Worm (Caenorhabditis elegans) whole organism, L3 larva: ENCODE results near the gene col-138.

Source experiments
- R02D3.7 ChIP-seq: fragments of 150-350 bp; optimal IDR thresholded peaks from 2 replicates; lab custom pipeline; 2014; ENCODE audit warnings: missing biosample characterization, missing genetic modification characterization
- ZK546.5 ChIP-seq: sonication (generic microtip); optimal IDR thresholded peaks from 2 replicates; lab custom pipeline; 2017; ENCODE audit warnings: missing biosample characterization, missing genetic modification characterization
- aly-2 ChIP-seq: fragments of 150-350 bp; optimal IDR thresholded peaks from 2 replicates; lab custom pipeline; 2014; ENCODE audit warnings: missing biosample characterization, missing genetic modification characterization
- ama-1 ChIP-seq: fragments of 150-350 bp; optimal IDR thresholded peaks from 2 replicates; lab custom pipeline; 2018
- ceh-16 ChIP-seq: sonication (generic microtip); optimal IDR thresholded peaks from 2 replicates; lab custom pipeline; 2017; ENCODE audit warnings: missing biosample characterization, missing genetic modification characterization
- ceh-28 ChIP-seq: fragments of 150-350 bp; optimal IDR thresholded peaks from 2 replicates; lab custom pipeline; 2014; ENCODE audit warnings: missing biosample characterization, missing genetic modification reagents, missing genetic modification characterization
- ceh-9 ChIP-seq: sonication (generic microtip); optimal IDR thresholded peaks from 2 replicates; lab custom pipeline; 2018; ENCODE audit warnings: missing biosample characterization, missing genetic modification characterization
- daf-12 ChIP-seq: fragments of 150-350 bp; optimal IDR thresholded peaks from 2 replicates; lab custom pipeline; 2014; ENCODE audit warnings: missing biosample characterization, missing genetic modification reagents, missing genetic modification characterization
- egl-27 ChIP-seq: sonication (generic microtip); optimal IDR thresholded peaks from 4 replicates; lab custom pipeline; 2017; ENCODE audit warnings: missing biosample characterization, missing genetic modification reagents, missing genetic modification characterization
- egl-5 ChIP-seq: fragments of 150-350 bp; optimal IDR thresholded peaks from 2 replicates; lab custom pipeline; 2017; ENCODE audit warnings: missing biosample characterization, missing genetic modification reagents, missing genetic modification characterization, inconsistent platforms
- elt-1 ChIP-seq: fragments of 150-350 bp; optimal IDR thresholded peaks from 2 replicates; lab custom pipeline; 2014; ENCODE audit warnings: missing biosample characterization, missing genetic modification characterization
- elt-2 ChIP-seq: sonication (generic microtip); optimal IDR thresholded peaks from 2 replicates; lab custom pipeline; 2016; ENCODE audit warnings: missing genetic modification reagents, mild to moderate bottlenecking, missing genetic modification characterization, missing compliant biosample characterization
- elt-3 ChIP-seq, 3 experiments: fragments of 150-350 bp in 1 of 3; sonication (generic microtip) in 2 of 3; optimal IDR thresholded peaks; 2 replicates in 2 of 3; 4 replicates in 1 of 3; lab custom pipeline; 2014 to 2017; ENCODE audit warnings: missing biosample characterization in 3 of 3, missing genetic modification characterization in 3 of 3
- fkh-10 ChIP-seq: sonication (generic microtip); optimal IDR thresholded peaks from 2 replicates; lab custom pipeline; 2017; ENCODE audit warnings: missing biosample characterization, missing genetic modification reagents, missing genetic modification characterization
- fkh-2 ChIP-seq: fragments of 150-350 bp; optimal IDR thresholded peaks from 2 replicates; lab custom pipeline; 2014; ENCODE audit warnings: missing biosample characterization, missing genetic modification reagents, missing genetic modification characterization
- fos-1 ChIP-seq: fragments of 150-350 bp; optimal IDR thresholded peaks from 2 replicates; lab custom pipeline; 2014; ENCODE audit warnings: missing biosample characterization, missing genetic modification characterization
- hmg-11 ChIP-seq: sonication (generic microtip); optimal IDR thresholded peaks from 2 replicates; lab custom pipeline; 2016; ENCODE audit warnings: missing genetic modification characterization, missing compliant biosample characterization
- jun-1 ChIP-seq: fragments of 150-350 bp; optimal IDR thresholded peaks from 2 replicates; lab custom pipeline; 2014; ENCODE audit warnings: missing biosample characterization, missing genetic modification reagents, missing genetic modification characterization
- lin-15B ChIP-seq: fragments of 150-350 bp; optimal IDR thresholded peaks from 2 replicates; lab custom pipeline; 2014; ENCODE audit warnings: missing biosample characterization, missing genetic modification characterization
- lin-39 ChIP-seq: fragments of 150-350 bp; optimal IDR thresholded peaks from 2 replicates; lab custom pipeline; 2018; ENCODE audit warnings: missing biosample characterization, missing genetic modification reagents, missing genetic modification characterization
- lsy-12 ChIP-seq: sonication (generic microtip); optimal IDR thresholded peaks from 2 replicates; lab custom pipeline; 2016; ENCODE audit warnings: mild to moderate bottlenecking, missing genetic modification characterization, missing compliant biosample characterization
- mdl-1 ChIP-seq: fragments of 150-350 bp; optimal IDR thresholded peaks from 2 replicates; lab custom pipeline; 2014; ENCODE audit warnings: missing biosample characterization, missing genetic modification characterization
- nfya-1 ChIP-seq: sonication (generic microtip); optimal IDR thresholded peaks from 2 replicates; lab custom pipeline; 2017; ENCODE audit warnings: missing genetic modification characterization, mild to moderate bottlenecking, missing compliant biosample characterization, antibody characterized with exemption, moderate library complexity; ENCODE audit not compliant: insufficient read depth
- nhr-11 ChIP-seq: fragments of 150-350 bp; optimal IDR thresholded peaks from 2 replicates; lab custom pipeline; 2014; ENCODE audit warnings: missing biosample characterization, missing genetic modification characterization
- nhr-12 ChIP-seq: fragments of 150-350 bp; optimal IDR thresholded peaks from 2 replicates; lab custom pipeline; 2014; ENCODE audit warnings: missing biosample characterization, missing genetic modification characterization
- nhr-23 ChIP-seq: fragments of 150-350 bp; optimal IDR thresholded peaks from 2 replicates; lab custom pipeline; 2014; ENCODE audit warnings: missing biosample characterization, missing genetic modification reagents, missing genetic modification characterization
- nhr-25 ChIP-seq: sonication (generic microtip); optimal IDR thresholded peaks from 2 replicates; lab custom pipeline; 2017; ENCODE audit warnings: missing biosample characterization, missing genetic modification characterization
- nhr-28 ChIP-seq: fragments of 150-350 bp; optimal IDR thresholded peaks from 2 replicates; lab custom pipeline; 2014; ENCODE audit warnings: missing biosample characterization, missing genetic modification characterization
- nhr-43 ChIP-seq: sonication (generic microtip); optimal IDR thresholded peaks from 2 replicates; lab custom pipeline; 2016; ENCODE audit warnings: mild to moderate bottlenecking, missing genetic modification characterization, missing compliant biosample characterization; ENCODE audit not compliant: poor library complexity, severe bottlenecking
- nhr-67 ChIP-seq: fragments of 150-350 bp; optimal IDR thresholded peaks from 2 replicates; lab custom pipeline; 2014; ENCODE audit warnings: missing biosample characterization, missing genetic modification characterization
- nhr-76 ChIP-seq: fragments of 150-350 bp; sonication (generic microtip); optimal IDR thresholded peaks from 5 replicates; lab custom pipeline; 2014; ENCODE audit warnings: missing biosample characterization, missing genetic modification characterization
- nhr-77 ChIP-seq: fragments of 150-350 bp; optimal IDR thresholded peaks from 2 replicates; lab custom pipeline; 2014; ENCODE audit warnings: missing biosample characterization, missing genetic modification characterization
- pha-4 ChIP-seq: fragments of 150-350 bp; optimal IDR thresholded peaks from 2 replicates; lab custom pipeline; 2014; ENCODE audit warnings: missing biosample characterization, missing genetic modification reagents, missing genetic modification characterization
- pqm-1 ChIP-seq: fragments of 150-350 bp; optimal IDR thresholded peaks from 2 replicates; lab custom pipeline; 2017; ENCODE audit warnings: missing biosample characterization, missing genetic modification characterization, inconsistent platforms
- sea-2 ChIP-seq: fragments of 150-350 bp; sonication (generic microtip); optimal IDR thresholded peaks from 4 replicates; lab custom pipeline; 2014; ENCODE audit warnings: missing biosample characterization, missing genetic modification reagents, missing genetic modification characterization
- skn-1 ChIP-seq: fragments of 150-350 bp; optimal IDR thresholded peaks from 2 replicates; lab custom pipeline; 2014; ENCODE audit warnings: missing biosample characterization, missing genetic modification characterization
- snpc-4 ChIP-seq: fragments of 150-350 bp; optimal IDR thresholded peaks from 2 replicates; lab custom pipeline; 2014; ENCODE audit warnings: missing biosample characterization, missing genetic modification characterization
- tbx-2 ChIP-seq: sonication (generic microtip); optimal IDR thresholded peaks from 2 replicates; lab custom pipeline; 2016; ENCODE audit warnings: mild to moderate bottlenecking, missing genetic modification characterization, missing compliant biosample characterization
- ztf-11 ChIP-seq: fragments of 150-350 bp; optimal IDR thresholded peaks from 2 replicates; lab custom pipeline; 2014; ENCODE audit warnings: missing biosample characterization, missing genetic modification characterization
- ztf-4 ChIP-seq: fragments of 150-350 bp; optimal IDR thresholded peaks from 2 replicates; lab custom pipeline; 2014; ENCODE audit warnings: missing biosample characterization, missing genetic modification characterization

Gene col-138

DNA sequence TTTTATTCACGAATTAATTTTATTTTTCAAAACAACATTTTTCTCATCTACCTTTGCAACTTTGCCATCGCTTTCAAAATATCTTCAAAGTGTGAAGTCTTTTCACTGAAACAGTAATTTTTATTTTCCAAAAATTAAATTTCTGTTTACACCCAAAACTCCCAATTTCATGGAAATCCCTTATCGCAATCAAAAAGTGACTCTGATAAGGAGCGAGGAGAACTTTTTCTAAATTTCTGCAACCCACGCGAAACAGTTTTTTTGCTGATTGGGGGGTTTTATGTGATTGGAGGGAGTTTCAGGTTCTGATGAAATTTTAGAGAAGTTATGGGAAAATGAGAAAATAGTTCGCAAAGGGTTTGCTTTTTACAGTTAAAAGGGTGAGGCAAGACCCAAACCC is 4.0 kb downstream of the col-138 start:
- no peak for TF ChIP-seq nhr-76
- TF ChIP-seq pqm-1 (tag; lab: Kevin White, UChicago), result peak; percentile 70
- TF ChIP-seq elt-2 (tag; lab: Kevin White, UChicago), result peak; percentile 45

DNA sequence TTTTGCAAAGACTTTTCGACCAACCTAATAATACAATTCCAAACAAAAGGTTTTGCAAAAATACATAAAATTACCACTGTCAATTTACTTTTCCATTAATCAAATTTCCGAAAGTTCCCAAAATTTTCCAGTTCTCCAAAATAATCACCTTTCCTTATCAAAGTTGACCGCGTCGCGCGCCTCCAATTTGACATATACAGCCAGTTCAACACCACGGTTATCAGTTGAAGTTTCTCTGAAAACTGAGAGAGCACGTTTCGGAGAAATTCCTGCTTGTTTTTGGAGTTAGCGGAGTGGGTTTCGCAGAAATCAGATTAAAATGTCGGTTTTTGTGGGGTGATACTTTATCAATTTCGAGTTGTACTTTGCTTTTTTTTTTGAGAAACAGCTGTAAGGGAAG is 4.5 kb downstream of the col-138 start:
- TF ChIP-seq aly-2 (no peak), nfya-1 (no peak), ztf-11 (no peak), elt-2 (tag; lab: Kevin White, UChicago) (peak; percentile 66), daf-12 (tag; lab: Kevin White, UChicago) (no peak), lin-39 (tag; lab: Kevin White, UChicago) (no peak), nhr-76 (no peak), pqm-1 (tag; lab: Kevin White, UChicago) (peak; percentile 82)

DNA sequence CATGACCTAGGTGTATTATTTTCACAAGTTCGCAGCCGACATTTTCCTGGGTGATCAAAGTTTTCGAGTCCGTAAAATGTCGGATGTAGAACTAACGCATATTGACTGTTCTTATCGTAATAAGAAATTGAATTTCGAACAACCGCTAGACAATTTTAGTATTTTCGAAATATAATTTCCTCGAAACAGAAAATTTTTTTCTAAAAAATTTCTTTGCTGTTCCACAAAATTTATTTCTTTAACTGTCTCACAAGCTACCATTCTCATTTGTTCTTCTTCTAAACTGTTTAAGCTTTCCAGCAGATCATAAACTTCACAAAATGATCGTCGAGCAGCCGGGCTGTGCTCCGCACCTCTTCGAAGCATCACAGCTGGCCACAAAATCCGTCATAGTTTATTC is 7.4 kb downstream of the col-138 start, which contains the start of gene C52D10.3:
C52D10.3 (plus strand) TSS at position 301 of the 400 bp plus-strand sequence.
- TF ChIP-seq elt-2 (tag; lab: Kevin White, UChicago), result no peak
- no peak for TF ChIP-seq hmg-11 (tag; lab: Kevin White, UChicago)
- no peak for TF ChIP-seq nhr-12 (tag; lab: Kevin White, UChicago)
- TF ChIP-seq skn-1 (tag; lab: Kevin White, UChicago), result no peak
- TF ChIP-seq snpc-4 (tag; lab: Kevin White, UChicago), result no peak
- TF ChIP-seq sea-2 (GFP tag; lab: Kevin White, UChicago), result no peak
- TF ChIP-seq jun-1, result no peak
- TF ChIP-seq ztf-11, result no peak
- TF ChIP-seq nhr-23 (tag; lab: Kevin White, UChicago), result no peak
- no peak for TF ChIP-seq R02D3.7 (tag; lab: Kevin White, UChicago)
- TF ChIP-seq pha-4 (tag; lab: Kevin White, UChicago), result no peak
- TF ChIP-seq aly-2, result no peak
- TF ChIP-seq ceh-9 (tag; lab: Kevin White, UChicago), result no peak
- no peak for TF ChIP-seq ceh-28
- TF ChIP-seq egl-5 (tag; lab: Kevin White, UChicago), result no peak
- TF ChIP-seq ZK546.5 (tag; lab: Kevin White, UChicago), result no peak
- TF ChIP-seq egl-27, result no peak
- TF ChIP-seq mdl-1 (tag; lab: Kevin White, UChicago), result no peak
- no peak for TF ChIP-seq daf-12 (tag; lab: Kevin White, UChicago)

DNA sequence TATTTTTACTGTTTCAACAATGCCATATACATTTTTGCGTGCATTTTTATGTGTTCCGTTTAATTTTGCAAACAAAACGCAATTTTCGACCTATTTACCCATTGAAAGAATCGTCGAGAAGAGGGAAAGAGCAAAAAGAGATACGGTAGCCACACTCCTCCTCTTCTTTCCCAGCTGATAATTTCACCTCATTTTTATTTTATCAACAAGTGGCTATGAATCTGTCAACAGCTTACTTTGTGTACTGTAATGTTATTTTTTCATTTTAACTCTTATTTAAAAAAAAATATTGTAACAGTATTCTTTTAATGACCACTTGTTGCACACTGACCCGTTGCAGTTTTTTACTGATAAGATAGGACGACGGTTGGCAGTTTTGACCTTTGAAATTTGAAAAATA is 8.5 kb downstream of the col-138 start:
- TF ChIP-seq ztf-4 (no peak), elt-2 (tag; lab: Kevin White, UChicago) (peak; percentile 45), pha-4 (tag; lab: Kevin White, UChicago) (peak; percentile 33)

DNA sequence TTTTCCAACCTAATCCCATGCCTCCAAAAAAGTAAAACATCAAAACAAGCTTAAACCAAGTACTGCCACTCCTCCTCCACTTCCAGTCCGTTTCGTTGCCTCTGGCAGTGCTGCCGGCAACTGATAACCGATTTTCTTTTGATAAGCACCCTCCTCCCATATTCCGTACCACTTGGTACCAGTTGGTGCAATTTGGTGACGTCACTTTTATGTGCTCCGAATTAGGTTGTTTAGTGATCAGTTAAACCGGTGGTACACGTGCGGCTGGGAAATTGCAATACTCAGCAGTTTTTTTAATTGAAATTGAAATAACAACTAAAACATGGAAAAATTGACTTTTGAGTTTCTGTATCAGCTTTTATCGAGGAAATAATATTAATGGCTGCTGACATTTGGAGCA is 9.4 kb downstream of the col-138 start:
- TF ChIP-seq elt-2 (tag; lab: Kevin White, UChicago) (peak; percentile 98), nhr-77 (no peak), ceh-28 (peak; percentile 19), ztf-4 (no peak), nhr-23 (tag; lab: Kevin White, UChicago) (no peak), lsy-12 (tag; lab: Kevin White, UChicago) (peak; percentile 36), ceh-16 (tag; lab: Kevin White, UChicago) (no peak), tbx-2 (tag; lab: Kevin White, UChicago) (no peak), nhr-25 (tag; lab: Kevin White, UChicago) (no peak), skn-1 (tag; lab: Kevin White, UChicago) (no peak), aly-2 (no peak), nhr-76 (no peak), fos-1 (tag; lab: Kevin White, UChicago) (peak; percentile 24), nhr-43 (no peak), nhr-28 (tag; lab: Kevin White, UChicago) (no peak), elt-3 (tag; optimal IDR thresholded peaks at IDR 0.05; lab: Kevin White, UChicago) (no peak), fkh-10 (GFP tag; lab: Kevin White, UChicago) (no peak), sea-2 (GFP tag; lab: Kevin White, UChicago) (no peak), ama-1 (lab: Kevin White, UChicago) (no peak), nhr-67 (tag; lab: Kevin White, UChicago) (no peak), elt-1 (tag; lab: Kevin White, UChicago) (no peak), daf-12 (tag; lab: Kevin White, UChicago) (no peak), nhr-11 (tag; lab: Kevin White, UChicago) (no peak), lin-15B (tag; lab: Kevin White, UChicago) (no peak), pqm-1 (tag; lab: Kevin White, UChicago) (peak; percentile 94), pha-4 (tag; lab: Kevin White, UChicago) (peak; percentile 11), jun-1 (no peak), ZK546.5 (tag; lab: Kevin White, UChicago) (no peak), fkh-2 (no peak)
